Worm (Caenorhabditis elegans) whole organism, late embryonic: ENCODE results near the gene sec-24.1.

ENCODE experiments used
- K09A11.1 ChIP-seq: sonication (generic microtip); optimal IDR thresholded peaks from 2 replicates; lab custom pipeline; 2017; ENCODE audit warnings: antibody characterized with exemption, mild to moderate bottlenecking, missing genetic modification characterization, missing compliant biosample characterization; ENCODE audit not compliant: insufficient read depth
- ceh-14 ChIP-seq: sonication (generic microtip); optimal IDR thresholded peaks from 2 replicates; lab custom pipeline; 2016; ENCODE audit warnings: missing genotype, missing genetic modification characterization, missing compliant biosample characterization
- ceh-34 ChIP-seq: sonication (generic microtip); optimal IDR thresholded peaks from 2 replicates; lab custom pipeline; 2016; ENCODE audit warnings: mild to moderate bottlenecking, missing genetic modification characterization, missing compliant biosample characterization
- nfya-1 ChIP-seq: sonication (generic microtip); optimal IDR thresholded peaks from 2 replicates; lab custom pipeline; 2017; ENCODE audit warnings: missing genetic modification characterization, mild to moderate bottlenecking, missing compliant biosample characterization, antibody characterized with exemption, moderate library complexity
- pha-4 ChIP-seq: fragments of 150-350 bp; optimal IDR thresholded peaks from 2 replicates; lab custom pipeline; 2018; ENCODE audit warnings: missing biosample characterization, missing genetic modification reagents, missing genetic modification characterization
- pqm-1 ChIP-seq: sonication (generic microtip); optimal IDR thresholded peaks from 2 replicates; lab custom pipeline; 2016; ENCODE audit warnings: missing genetic modification characterization, missing compliant biosample characterization
- sox-2 ChIP-seq: fragments of 200-800 bp; sonication (Bioruptor generic); IDR thresholded peaks from 2 replicates; pipeline ENCODE4 v1.3.6; 2022; ENCODE audit warnings: missing genetic modification reagents, missing genetic modification characterization, missing compliant biosample characterization

DNA sequence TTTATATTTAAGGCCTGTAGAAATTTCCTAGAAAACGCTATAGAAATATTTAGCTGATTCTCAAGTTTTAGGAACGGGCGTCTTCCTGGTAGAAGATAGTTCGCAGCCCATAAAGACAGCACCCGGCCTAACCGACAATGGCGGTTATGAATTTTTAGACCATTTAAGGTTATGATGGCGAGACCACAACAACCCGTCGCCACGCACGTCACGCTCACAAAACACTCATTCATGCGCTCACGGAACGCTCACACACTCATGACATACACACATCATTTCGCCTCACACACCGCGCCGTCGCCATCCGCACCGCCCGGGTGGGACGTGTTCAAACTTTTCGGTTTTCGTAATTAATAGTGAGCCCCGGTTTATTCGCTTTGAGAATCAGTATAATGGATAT lies 42.3 kb downstream of the sec-24.1 start:
- TF ChIP-seq nfya-1 (no peak), pha-4 (tag; lab: Kevin White, UChicago) (no peak), K09A11.1 (tag; lab: Kevin White, UChicago) (no peak), ceh-14 (tag; lab: Kevin White, UChicago) (no peak), pqm-1 (tag; lab: Kevin White, UChicago) (no peak), sox-2 (GFP tag; lab: Robert Waterston, UW) (no peak), ceh-34 (no peak)
